Fruit fly (Drosophila melanogaster): ENCODE measurements around the gene AkhR.
A peak's percentile ranks its signal among the peaks of the same experiment; 100 is the strongest.

AkhR gene

DNA sequence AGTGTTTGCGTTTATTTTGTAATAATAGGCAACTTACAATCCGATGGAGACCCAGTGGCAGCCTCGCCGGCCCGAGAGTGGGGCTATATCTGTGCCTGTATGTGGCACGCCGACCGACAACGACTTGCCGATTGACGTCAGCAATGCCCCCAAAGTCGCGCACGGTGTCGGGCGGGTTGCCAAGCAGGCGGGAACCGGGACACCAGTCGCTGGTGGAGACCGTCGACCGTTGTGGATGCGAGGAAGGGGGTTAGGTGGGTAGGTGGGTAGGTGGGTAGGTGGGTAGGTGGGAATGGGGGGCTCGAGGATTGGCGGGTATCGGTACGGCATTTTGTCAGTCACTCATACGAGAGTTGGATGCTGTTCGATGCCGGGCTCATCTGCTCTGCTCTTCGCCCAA is 35.1 kb upstream of the AkhR start (continued):
- TF ChIP-seq CG9215 (GFP tag; IDR thresholded peaks at IDR 0.05) (no peak), Hr39 (optimal IDR thresholded peaks at IDR 0.05) (peak; percentile 15), sens (GFP tag) (no peak), z (GFP tag; IDR thresholded peaks at IDR 0.05) (no peak), Drgx (GFP tag; IDR thresholded peaks at IDR 0.05) (0 out of 2 replicates have a peak, but pooled peaks have one; percentile 15), CG15269 (tag; optimal IDR thresholded peaks at IDR 0.05) (no peak), Deaf1 (tag; optimal IDR thresholded peaks at IDR 0.05) (peak; percentile 31), CG10543 (GFP tag; optimal IDR thresholded peaks at IDR 0.05) (peak; percentile 86), ERR (GFP tag; optimal IDR thresholded peaks at IDR 0.05) (no peak), CG7928 (GFP tag; optimal IDR thresholded peaks at IDR 0.05) (no peak), stwl (tag; optimal IDR thresholded peaks at IDR 0.05) (no peak), CG18262 (tag; optimal IDR thresholded peaks at IDR 0.05) (no peak), tll (GFP tag; optimal IDR thresholded peaks at IDR 0.05) (no peak), Stat92E (GFP tag; optimal IDR thresholded peaks at IDR 0.05) (no peak), Hmx (GFP tag; optimal IDR thresholded peaks at IDR 0.05) (no peak), ranshi (GFP tag; IDR thresholded peaks at IDR 0.05) (no peak), CG9437 (GFP tag; optimal IDR thresholded peaks at IDR 0.05) (no peak), PHDP (tag; optimal IDR thresholded peaks at IDR 0.05) (no peak), slbo (GFP tag; IDR thresholded peaks at IDR 0.05) (no peak), Ravus (GFP tag; IDR thresholded peaks at IDR 0.05) (no peak), sd (tag; optimal IDR thresholded peaks at IDR 0.05) (peak; percentile 29), dati (GFP tag; IDR thresholded peaks at IDR 0.05) (no peak), Med (GFP tag) (peak; percentile 55), lab (GFP tag; optimal IDR thresholded peaks at IDR 0.05) (no peak), CG1602 (GFP tag; optimal IDR thresholded peaks at IDR 0.05) (no peak), Rfx (GFP tag; IDR thresholded peaks at IDR 0.05) (peak; percentile 51), CG2678 (tag; optimal IDR thresholded peaks at IDR 0.05) (no peak), Bgb (GFP tag; IDR thresholded peaks at IDR 0.05; ENCODE audit: partially characterized antibody) (no peak), CG17612 (GFP tag; IDR thresholded peaks at IDR 0.05) (no peak), tap (tag; optimal IDR thresholded peaks at IDR 0.05) (no peak), cwo (GFP tag; optimal IDR thresholded peaks at IDR 0.05) (peak; percentile 15), cas (GFP tag; IDR thresholded peaks at IDR 0.05) (0 out of 2 replicates have a peak, but pooled peaks have one; percentile 26), kah (GFP tag; optimal IDR thresholded peaks at IDR 0.05) (no peak), CG17361 (GFP tag; IDR thresholded peaks at IDR 0.05) (no peak), CG14014 (GFP tag; IDR thresholded peaks at IDR 0.05) (no peak), NFAT (GFP tag; IDR thresholded peaks at IDR 0.05) (no peak), Atf3 (GFP tag; optimal IDR thresholded peaks at IDR 0.05) (no peak), CG8388 (GFP tag; optimal IDR thresholded peaks at IDR 0.05) (no peak), Awh (GFP tag; IDR thresholded peaks at IDR 0.05) (no peak), CG16863 (GFP tag; optimal IDR thresholded peaks at IDR 0.05) (no peak), dimm (GFP tag; IDR thresholded peaks at IDR 0.05) (no peak), Xrp1 (GFP tag; IDR thresholded peaks at IDR 0.05) (no peak), CrebB (tag; optimal IDR thresholded peaks at IDR 0.05) (no peak), CG12769 (tag; optimal IDR thresholded peaks at IDR 0.05) (peak; percentile 98), CG10209 (GFP tag; optimal IDR thresholded peaks at IDR 0.05) (no peak), CG32532 (GFP tag; IDR thresholded peaks at IDR 0.05) (0 out of 2 replicates have a peak, but pooled peaks have one; percentile 20), Sry-β (GFP tag; optimal IDR thresholded peaks at IDR 0.05) (no peak), sr (GFP tag; IDR thresholded peaks at IDR 0.05) (peak; percentile 83), sisA (GFP tag; IDR thresholded peaks at IDR 0.05) (no peak), CG30020 (tag; optimal IDR thresholded peaks at IDR 0.05) (no peak), gfzf (GFP tag; optimal IDR thresholded peaks at IDR 0.05) (no peak), CG15011 (GFP tag; optimal IDR thresholded peaks at IDR 0.05) (no peak)

Data from whole organism, embryonic.